Worm (Caenorhabditis elegans): ENCODE results near the gene Y50D7A.8.

- no peak for TF ChIP-seq unc-86 (tag; optimal IDR thresholded peaks at IDR 0.05)
- TF ChIP-seq zip-5 (tag; optimal IDR thresholded peaks at IDR 0.05): no peak
Observed at ce11 chrIII:351860-352456, 8.9 kb upstream of the Y50D7A.8 start.

Data from whole organism, late embryonic.